Fruit fly (Drosophila melanogaster) whole organism, pupa: Measurements from ENCODE around the gene Muc68E.

Experiments used
- CG10348 ChIP-seq: fragments of 200-800 bp; sonication (Bioruptor generic); IDR thresholded peaks from 2 replicates; pipeline ENCODE4 v1.3.6; 2022; ENCODE audit warnings: missing biosample characterization, missing genetic modification characterization
- CG12605 ChIP-seq: fragments of 200-800 bp; sonication (Bioruptor generic); IDR thresholded peaks from 2 replicates; pipeline ENCODE4 v1.3.6; 2022; ENCODE audit warnings: missing biosample characterization, missing genetic modification characterization
- CG13204 ChIP-seq: fragments of 200-800 bp; sonication (Bioruptor generic); optimal IDR thresholded peaks from 2 replicates; lab custom pipeline; 2018; ENCODE audit warnings: missing biosample characterization, mild to moderate bottlenecking, missing genetic modification characterization, moderate library complexity
- CG14655 ChIP-seq: fragments of 200-800 bp; sonication (Bioruptor generic); optimal IDR thresholded peaks from 3 replicates; lab custom pipeline; 2017; ENCODE audit warnings: mild to moderate bottlenecking, missing biosample characterization, missing genetic modification reagents, missing genetic modification characterization
- CG15710 ChIP-seq: fragments of 200-800 bp; sonication (Bioruptor generic); optimal IDR thresholded peaks from 2 replicates; lab custom pipeline; 2018; ENCODE audit warnings: missing biosample characterization, mild to moderate bottlenecking, missing genetic modification characterization, moderate library complexity
- CG17806 ChIP-seq: fragments of 200-800 bp; sonication (Bioruptor generic); optimal IDR thresholded peaks from 2 replicates; lab custom pipeline; 2018; ENCODE audit warnings: missing biosample characterization, mild to moderate bottlenecking, missing genetic modification characterization, moderate library complexity
- CG32121 ChIP-seq: fragments of 200-800 bp; sonication (Bioruptor generic); IDR thresholded peaks from 2 replicates; pipeline ENCODE4 v1.3.6; 2022; ENCODE audit warnings: missing biosample characterization, missing genetic modification characterization
- CG34367 ChIP-seq: fragments of 200-800 bp; sonication (Bioruptor generic); optimal IDR thresholded peaks from 2 replicates; lab custom pipeline; 2018; ENCODE audit warnings: missing biosample characterization, mild to moderate bottlenecking, missing genetic modification characterization
- CG4496 ChIP-seq: fragments of 200-800 bp; sonication (Bioruptor generic); IDR thresholded peaks from 3 replicates; pipeline ENCODE4 v1.3.6; 2022; ENCODE audit warnings: missing biosample characterization, missing genetic modification characterization
- CG8159 ChIP-seq: fragments of 200-800 bp; sonication (Bioruptor generic); optimal IDR thresholded peaks from 3 replicates; lab custom pipeline; 2018; ENCODE audit warnings: missing biosample characterization, mild to moderate bottlenecking, missing genetic modification characterization, moderate library complexity
- CG9948 ChIP-seq: fragments of 200-800 bp; sonication (Bioruptor generic); optimal IDR thresholded peaks from 2 replicates; lab custom pipeline; 2018; ENCODE audit warnings: missing biosample characterization, mild to moderate bottlenecking, missing genetic modification characterization, moderate library complexity
- D1 ChIP-seq: fragments of 200-800 bp; sonication (Bioruptor generic); optimal IDR thresholded peaks from 2 replicates; lab custom pipeline; 2018; ENCODE audit warnings: missing biosample characterization, mild to moderate bottlenecking, missing genetic modification characterization, moderate library complexity
- EcR ChIP-seq: fragments of 200-800 bp; sonication (Bioruptor generic); optimal IDR thresholded peaks from 3 replicates; lab custom pipeline; 2019; ENCODE audit warnings: missing biosample characterization, missing genetic modification characterization, mild to moderate bottlenecking, moderate library complexity, missing genetic modification reagents
- Ets98B ChIP-seq: fragments of 200-800 bp; sonication (Bioruptor generic); IDR thresholded peaks from 2 replicates; pipeline ENCODE4 v1.3.6; 2022; ENCODE audit warnings: missing biosample characterization, missing genetic modification characterization
- Pif1A ChIP-seq: fragments of 200-800 bp; sonication (Bioruptor generic); optimal IDR thresholded peaks from 3 replicates; lab custom pipeline; 2016; ENCODE audit warnings: missing biosample characterization, missing genetic modification characterization
- Pif1B ChIP-seq: fragments of 200-800 bp; sonication (Bioruptor generic); optimal IDR thresholded peaks from 3 replicates; lab custom pipeline; 2016; ENCODE audit warnings: missing biosample characterization, missing genetic modification characterization
- Snoo ChIP-seq: fragments of 200-800 bp; sonication (Bioruptor generic); optimal IDR thresholded peaks from 3 replicates; lab custom pipeline; 2017; ENCODE audit warnings: missing biosample characterization, mild to moderate bottlenecking, missing genetic modification characterization, inconsistent platforms
- fd96Ca ChIP-seq: fragments of 200-800 bp; sonication (Bioruptor generic); IDR thresholded peaks from 3 replicates; pipeline ENCODE4 v1.3.6; 2022; ENCODE audit warnings: missing biosample characterization, missing genetic modification characterization
- gl ChIP-seq: fragments of 200-800 bp; sonication (Bioruptor generic); optimal IDR thresholded peaks from 2 replicates; lab custom pipeline; 2018; ENCODE audit warnings: missing biosample characterization, mild to moderate bottlenecking, missing genetic modification characterization
- rn ChIP-seq: fragments of 200-800 bp; sonication (Bioruptor generic); IDR thresholded peaks from 2 replicates; pipeline ENCODE4 v1.3.6; 2022; ENCODE audit warnings: missing biosample characterization, missing genetic modification characterization

The Muc68E gene

DNA sequence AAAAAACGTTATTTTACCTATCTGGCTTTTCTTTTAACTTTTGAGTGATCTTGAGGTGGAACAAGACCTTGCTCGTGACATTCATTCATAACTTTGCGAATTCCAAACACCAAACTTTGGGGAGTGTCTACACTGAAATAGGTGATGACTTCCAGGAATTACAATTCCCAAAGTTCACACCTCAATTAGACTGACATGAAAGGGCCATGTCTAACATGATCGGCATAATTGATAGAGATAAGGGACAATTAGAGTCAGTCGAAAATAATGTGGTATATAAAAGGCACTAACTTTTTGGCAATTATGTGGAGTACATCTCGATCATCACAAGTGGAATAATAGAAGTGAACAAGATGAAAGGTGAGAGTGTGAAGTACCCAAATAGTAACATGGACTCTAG is 3.0 kb upstream of the Muc68E start, which contains the start of gene CG43896:
TSS of gene CG43896 (plus strand) at position 301 of the 400 bp plus-strand sequence.
- no peak for TF ChIP-seq EcR

DNA sequence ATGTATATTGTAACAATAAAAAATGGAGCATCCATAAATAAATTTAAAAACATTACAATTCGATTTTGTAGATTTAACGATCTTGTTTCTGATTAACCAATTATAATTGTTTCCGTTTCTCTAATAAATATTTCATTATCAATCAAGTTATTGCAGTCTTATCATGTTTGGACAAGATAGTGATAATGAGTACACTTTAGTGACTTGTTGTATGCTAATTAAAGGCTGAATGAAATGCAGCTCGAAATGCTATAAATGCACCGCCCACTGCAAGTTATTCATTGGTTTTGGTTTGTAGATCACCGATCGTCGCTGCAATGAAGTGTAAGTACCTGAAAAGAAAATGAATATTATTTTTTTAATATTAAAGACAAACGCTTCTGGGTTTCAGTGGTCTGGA is 1.8 kb upstream of the Muc68E start, which contains the start of gene CG14125:
TSS of gene CG14125 (plus strand) at position 301 of the 400 bp plus-strand sequence.
- TF ChIP-seq CG17806 (no peak), CG10348 (GFP tag; lab: Robert Waterston, UW) (no peak), EcR (no peak), Ets98B (no peak), D1 (tag; lab: Kevin White, UChicago) (no peak), CG9948 (tag; lab: Kevin White, UChicago) (no peak), fd96Ca (no peak), CG13204 (GFP tag; lab: Kevin White, UChicago) (no peak), CG15710 (tag; lab: Kevin White, UChicago) (no peak), CG32121 (GFP tag; lab: Robert Waterston, UW) (no peak), CG4496 (GFP tag; lab: Robert Waterston, UW) (no peak), CG8159 (tag; lab: Kevin White, UChicago) (no peak), Pif1B (GFP tag; lab: Kevin White, UChicago) (no peak), Pif1A (no peak), rn (GFP tag; lab: Robert Waterston, UW) (no peak), CG14655 (GFP tag; lab: Kevin White, UChicago) (no peak), gl (tag; lab: Kevin White, UChicago) (no peak)

DNA sequence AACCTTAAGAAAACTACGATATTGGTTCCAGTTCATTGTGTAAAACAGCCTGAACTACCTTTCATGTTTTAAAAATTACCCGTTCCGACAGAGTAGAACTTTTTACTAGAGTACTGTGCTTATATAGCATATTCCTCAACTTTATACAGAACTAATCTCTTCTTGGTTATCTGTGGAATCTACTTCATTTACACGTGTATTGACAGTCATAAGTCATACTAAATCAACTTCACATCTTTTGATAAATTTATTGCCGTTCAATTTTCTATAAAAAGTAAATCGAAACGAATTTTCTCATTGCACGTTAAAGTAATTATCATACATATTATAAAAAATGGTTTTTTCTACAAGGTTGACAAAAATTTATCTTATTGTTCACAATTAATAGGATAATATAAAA is 911 bp upstream of the Muc68E start, which contains the start of gene CG42397:
TSS of gene CG42397 (minus strand) at position 101 of the 400 bp plus-strand sequence.
- TF ChIP-seq CG9948 (tag; lab: Kevin White, UChicago) (no peak), Snoo (tag; lab: Kevin White, UChicago) (no peak), CG34367 (tag; lab: Kevin White, UChicago) (no peak), Ets98B (no peak), CG4496 (GFP tag; lab: Robert Waterston, UW) (no peak), CG12605 (GFP tag; lab: Robert Waterston, UW) (no peak), CG15710 (tag; lab: Kevin White, UChicago) (no peak), Pif1B (GFP tag; lab: Kevin White, UChicago) (no peak)

DNA sequence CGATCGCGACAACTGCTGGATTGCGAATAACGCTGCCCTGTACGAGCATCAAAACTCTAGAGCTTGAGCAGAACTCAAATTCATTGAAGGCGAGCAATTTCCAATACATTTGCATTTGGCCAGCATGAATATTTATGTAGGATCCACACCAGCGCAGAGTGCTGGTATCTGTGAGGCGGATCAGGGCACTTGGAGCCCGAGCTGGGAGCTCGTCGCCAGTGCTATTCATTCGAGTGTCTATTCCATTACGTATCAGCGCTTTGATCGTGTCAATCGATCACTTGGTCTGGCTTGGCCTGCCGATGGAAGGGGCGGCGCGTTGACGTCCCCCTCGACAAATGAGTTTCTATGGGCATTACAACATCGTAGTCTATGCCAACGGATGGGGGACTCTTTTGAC is 6.7 kb downstream of the Muc68E start, which contains the start of gene prc:
TSS of gene prc (minus strand) at position 28 of the 400 bp plus-strand sequence.
- no peak for TF ChIP-seq rn (GFP tag; lab: Robert Waterston, UW)
- no peak for TF ChIP-seq CG15710 (tag; lab: Kevin White, UChicago)
- no peak for TF ChIP-seq EcR
- TF ChIP-seq CG8159 (tag; lab: Kevin White, UChicago), result no peak

DNA sequence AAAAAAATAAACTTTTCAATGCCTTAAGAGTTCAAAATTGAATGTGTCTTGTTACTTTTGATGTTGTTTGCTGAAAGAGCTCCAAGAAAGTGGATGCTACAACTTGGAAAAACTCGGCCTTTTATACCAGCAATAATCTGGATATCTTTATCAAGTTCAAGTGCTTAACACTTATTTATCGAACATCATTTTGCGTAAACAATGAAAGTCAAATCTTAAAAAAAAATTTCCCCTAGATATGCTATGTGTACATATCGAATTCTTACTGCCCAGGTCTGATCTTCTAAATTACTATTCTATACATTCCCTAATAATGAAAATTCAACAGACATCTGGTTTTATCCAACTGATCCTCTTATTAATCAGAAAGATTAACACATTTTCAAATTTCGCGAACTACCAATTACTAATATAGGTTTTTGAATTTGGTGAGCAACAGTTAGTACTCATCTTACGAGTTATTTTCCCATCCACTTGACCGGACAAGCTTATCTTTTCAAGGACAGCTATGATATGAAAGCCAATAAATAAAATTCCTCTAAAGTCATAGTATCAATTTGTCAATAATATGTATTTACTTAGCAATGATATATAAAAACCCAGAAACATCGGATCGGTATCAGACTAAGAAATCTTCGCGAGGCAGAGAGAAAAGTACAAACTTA is 15.0 kb downstream of the Muc68E start, which contains the start of the genes CG11570 and CG43294:
TSS of gene CG11570 (minus strand) at position 101 of the 665 bp plus-strand sequence.
TSS of gene CG43294 (plus strand) at position 615 of the 665 bp plus-strand sequence.
- no peak for TF ChIP-seq CG34367 (tag; lab: Kevin White, UChicago)
- TF ChIP-seq Snoo (tag; lab: Kevin White, UChicago), result no peak
- no peak for TF ChIP-seq Pif1B (GFP tag; lab: Kevin White, UChicago)
- TF ChIP-seq CG4496 (GFP tag; lab: Robert Waterston, UW), result no peak
- TF ChIP-seq CG8159 (tag; lab: Kevin White, UChicago), result no peak
- no peak for TF ChIP-seq CG13204 (GFP tag; lab: Kevin White, UChicago)

DNA sequence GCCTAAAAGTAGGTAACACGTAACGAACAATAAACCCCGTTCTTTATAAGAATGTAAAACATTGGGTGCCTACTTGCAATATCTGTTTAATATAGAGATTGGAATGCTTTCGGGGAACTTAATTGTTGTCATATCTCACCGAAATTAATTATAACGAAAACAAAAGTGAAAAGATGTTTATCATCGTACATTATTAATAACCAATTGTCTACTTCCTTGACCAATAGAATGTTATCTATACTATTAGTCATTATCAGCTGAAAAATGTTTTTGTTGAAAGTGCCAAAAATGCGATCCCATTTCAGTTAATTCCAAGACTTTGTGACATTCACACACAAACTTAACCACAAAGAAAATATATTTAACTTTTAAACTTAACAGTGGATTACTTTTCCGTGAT is 19.0 kb downstream of the Muc68E start, which contains the start of gene CG7248:
TSS of gene CG7248 (plus strand) at position 301 of the 400 bp plus-strand sequence.
- TF ChIP-seq D1 (tag; lab: Kevin White, UChicago) (no peak), CG10348 (GFP tag; lab: Robert Waterston, UW) (no peak), CG15710 (tag; lab: Kevin White, UChicago) (no peak), gl (tag; lab: Kevin White, UChicago) (no peak), rn (GFP tag; lab: Robert Waterston, UW) (no peak), Pif1A (no peak), fd96Ca (no peak)

DNA sequence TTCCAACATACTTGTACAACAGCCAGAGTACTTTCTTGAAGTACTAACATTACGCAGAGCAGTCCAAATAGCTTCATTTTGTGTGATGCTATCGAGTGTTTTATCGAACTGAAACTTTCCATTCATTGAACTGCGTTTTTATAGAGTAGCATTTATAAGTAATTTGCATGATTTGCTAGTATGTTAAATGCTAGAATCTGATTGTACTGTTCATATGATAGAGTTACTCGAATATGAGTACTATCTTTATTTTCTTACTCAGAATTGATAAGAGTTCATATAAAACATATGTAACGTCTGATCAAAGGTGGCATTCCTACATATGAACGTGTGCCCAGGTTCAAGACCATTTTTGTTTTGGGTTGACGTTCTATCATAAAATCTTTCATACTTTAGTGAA is 19.6 kb downstream of the Muc68E start, which contains the start of gene obst-G:
TSS of gene obst-G (minus strand) at position 101 of the 400 bp plus-strand sequence.
- TF ChIP-seq D1 (tag; lab: Kevin White, UChicago), result no peak
- no peak for TF ChIP-seq CG12605 (GFP tag; lab: Robert Waterston, UW)
- TF ChIP-seq CG32121 (GFP tag; lab: Robert Waterston, UW), result no peak
- no peak for TF ChIP-seq CG17806
- TF ChIP-seq CG10348 (GFP tag; lab: Robert Waterston, UW), result no peak
- TF ChIP-seq fd96Ca, result no peak
- no peak for TF ChIP-seq CG34367 (tag; lab: Kevin White, UChicago)
